Worm (Caenorhabditis elegans) whole organism, L3 larva: ENCODE results near the gene Y5F2A.4.
A peak's percentile ranks its signal among the peaks of the same experiment; 100 is the strongest.

Source experiments
- R02D3.7 ChIP-seq: fragments of 150-350 bp; optimal IDR thresholded peaks from 2 replicates; lab custom pipeline; 2014; ENCODE audit warnings: missing biosample characterization, missing genetic modification characterization
- ZK546.5 ChIP-seq: sonication (generic microtip); optimal IDR thresholded peaks from 2 replicates; lab custom pipeline; 2017; ENCODE audit warnings: missing biosample characterization, missing genetic modification characterization
- aly-2 ChIP-seq: fragments of 150-350 bp; optimal IDR thresholded peaks from 2 replicates; lab custom pipeline; 2014; ENCODE audit warnings: missing biosample characterization, missing genetic modification characterization
- ama-1 ChIP-seq: fragments of 150-350 bp; optimal IDR thresholded peaks from 2 replicates; lab custom pipeline; 2018
- ceh-16 ChIP-seq: sonication (generic microtip); optimal IDR thresholded peaks from 2 replicates; lab custom pipeline; 2017; ENCODE audit warnings: missing biosample characterization, missing genetic modification characterization
- ceh-28 ChIP-seq: fragments of 150-350 bp; optimal IDR thresholded peaks from 2 replicates; lab custom pipeline; 2014; ENCODE audit warnings: missing biosample characterization, missing genetic modification reagents, missing genetic modification characterization
- ceh-82 ChIP-seq: fragments of 150-350 bp; optimal IDR thresholded peaks from 2 replicates; lab custom pipeline; 2014; ENCODE audit warnings: missing biosample characterization, missing genetic modification characterization
- ceh-9 ChIP-seq: sonication (generic microtip); optimal IDR thresholded peaks from 2 replicates; lab custom pipeline; 2018; ENCODE audit warnings: missing biosample characterization, missing genetic modification characterization
- daf-12 ChIP-seq: fragments of 150-350 bp; optimal IDR thresholded peaks from 2 replicates; lab custom pipeline; 2014; ENCODE audit warnings: missing biosample characterization, missing genetic modification reagents, missing genetic modification characterization
- egl-27 ChIP-seq: sonication (generic microtip); optimal IDR thresholded peaks from 4 replicates; lab custom pipeline; 2017; ENCODE audit warnings: missing biosample characterization, missing genetic modification reagents, missing genetic modification characterization
- egl-5 ChIP-seq: fragments of 150-350 bp; optimal IDR thresholded peaks from 2 replicates; lab custom pipeline; 2017; ENCODE audit warnings: missing biosample characterization, missing genetic modification reagents, missing genetic modification characterization, inconsistent platforms
- elt-2 ChIP-seq: sonication (generic microtip); optimal IDR thresholded peaks from 2 replicates; lab custom pipeline; 2016; ENCODE audit warnings: missing genetic modification reagents, mild to moderate bottlenecking, missing genetic modification characterization, missing compliant biosample characterization
- elt-3 ChIP-seq, 3 experiments: fragments of 150-350 bp in 1 of 3; sonication (generic microtip) in 2 of 3; optimal IDR thresholded peaks; 2 replicates in 2 of 3; 4 replicates in 1 of 3; lab custom pipeline; 2014 to 2017; ENCODE audit warnings: missing biosample characterization in 3 of 3, missing genetic modification characterization in 3 of 3
- eor-1 ChIP-seq, 2 experiments: fragments of 150-350 bp; optimal IDR thresholded peaks; 2 replicates each; lab custom pipeline; 2014 to 2018; ENCODE audit warnings: missing biosample characterization in 2 of 2, missing genetic modification characterization in 2 of 2
- fkh-10 ChIP-seq: sonication (generic microtip); optimal IDR thresholded peaks from 2 replicates; lab custom pipeline; 2017; ENCODE audit warnings: missing biosample characterization, missing genetic modification reagents, missing genetic modification characterization
- fkh-2 ChIP-seq: fragments of 150-350 bp; optimal IDR thresholded peaks from 2 replicates; lab custom pipeline; 2014; ENCODE audit warnings: missing biosample characterization, missing genetic modification reagents, missing genetic modification characterization
- fos-1 ChIP-seq: fragments of 150-350 bp; optimal IDR thresholded peaks from 2 replicates; lab custom pipeline; 2014; ENCODE audit warnings: missing biosample characterization, missing genetic modification characterization
- hmg-11 ChIP-seq: sonication (generic microtip); optimal IDR thresholded peaks from 2 replicates; lab custom pipeline; 2016; ENCODE audit warnings: missing genetic modification characterization, missing compliant biosample characterization
- jun-1 ChIP-seq: fragments of 150-350 bp; optimal IDR thresholded peaks from 2 replicates; lab custom pipeline; 2014; ENCODE audit warnings: missing biosample characterization, missing genetic modification reagents, missing genetic modification characterization
- lin-15B ChIP-seq: fragments of 150-350 bp; optimal IDR thresholded peaks from 2 replicates; lab custom pipeline; 2014; ENCODE audit warnings: missing biosample characterization, missing genetic modification characterization
- lin-39 ChIP-seq: fragments of 150-350 bp; optimal IDR thresholded peaks from 2 replicates; lab custom pipeline; 2018; ENCODE audit warnings: missing biosample characterization, missing genetic modification reagents, missing genetic modification characterization
- lsy-12 ChIP-seq: sonication (generic microtip); optimal IDR thresholded peaks from 2 replicates; lab custom pipeline; 2016; ENCODE audit warnings: mild to moderate bottlenecking, missing genetic modification characterization, missing compliant biosample characterization
- mdl-1 ChIP-seq: fragments of 150-350 bp; optimal IDR thresholded peaks from 2 replicates; lab custom pipeline; 2014; ENCODE audit warnings: missing biosample characterization, missing genetic modification characterization
- nfya-1 ChIP-seq: sonication (generic microtip); optimal IDR thresholded peaks from 2 replicates; lab custom pipeline; 2017; ENCODE audit warnings: missing genetic modification characterization, mild to moderate bottlenecking, missing compliant biosample characterization, antibody characterized with exemption, moderate library complexity; ENCODE audit not compliant: insufficient read depth
- nhr-11 ChIP-seq: fragments of 150-350 bp; optimal IDR thresholded peaks from 2 replicates; lab custom pipeline; 2014; ENCODE audit warnings: missing biosample characterization, missing genetic modification characterization
- nhr-23 ChIP-seq: fragments of 150-350 bp; optimal IDR thresholded peaks from 2 replicates; lab custom pipeline; 2014; ENCODE audit warnings: missing biosample characterization, missing genetic modification reagents, missing genetic modification characterization
- nhr-237 ChIP-seq: fragments of 150-350 bp; optimal IDR thresholded peaks from 2 replicates; lab custom pipeline; 2014; ENCODE audit warnings: missing biosample characterization, missing genetic modification characterization
- nhr-25 ChIP-seq: sonication (generic microtip); optimal IDR thresholded peaks from 2 replicates; lab custom pipeline; 2017; ENCODE audit warnings: missing biosample characterization, missing genetic modification characterization
- nhr-28 ChIP-seq: fragments of 150-350 bp; optimal IDR thresholded peaks from 2 replicates; lab custom pipeline; 2014; ENCODE audit warnings: missing biosample characterization, missing genetic modification characterization
- nhr-43 ChIP-seq: sonication (generic microtip); optimal IDR thresholded peaks from 2 replicates; lab custom pipeline; 2016; ENCODE audit warnings: mild to moderate bottlenecking, missing genetic modification characterization, missing compliant biosample characterization; ENCODE audit not compliant: poor library complexity, severe bottlenecking
- nhr-67 ChIP-seq: fragments of 150-350 bp; optimal IDR thresholded peaks from 2 replicates; lab custom pipeline; 2014; ENCODE audit warnings: missing biosample characterization, missing genetic modification characterization
- nhr-76 ChIP-seq: fragments of 150-350 bp; sonication (generic microtip); optimal IDR thresholded peaks from 5 replicates; lab custom pipeline; 2014; ENCODE audit warnings: missing biosample characterization, missing genetic modification characterization
- nhr-77 ChIP-seq: fragments of 150-350 bp; optimal IDR thresholded peaks from 2 replicates; lab custom pipeline; 2014; ENCODE audit warnings: missing biosample characterization, missing genetic modification characterization
- pha-4 ChIP-seq: fragments of 150-350 bp; optimal IDR thresholded peaks from 2 replicates; lab custom pipeline; 2014; ENCODE audit warnings: missing biosample characterization, missing genetic modification reagents, missing genetic modification characterization
- pqm-1 ChIP-seq: fragments of 150-350 bp; optimal IDR thresholded peaks from 2 replicates; lab custom pipeline; 2017; ENCODE audit warnings: missing biosample characterization, missing genetic modification characterization, inconsistent platforms
- sea-2 ChIP-seq: fragments of 150-350 bp; sonication (generic microtip); optimal IDR thresholded peaks from 4 replicates; lab custom pipeline; 2014; ENCODE audit warnings: missing biosample characterization, missing genetic modification reagents, missing genetic modification characterization
- skn-1 ChIP-seq: fragments of 150-350 bp; optimal IDR thresholded peaks from 2 replicates; lab custom pipeline; 2014; ENCODE audit warnings: missing biosample characterization, missing genetic modification characterization
- snpc-4 ChIP-seq: fragments of 150-350 bp; optimal IDR thresholded peaks from 2 replicates; lab custom pipeline; 2014; ENCODE audit warnings: missing biosample characterization, missing genetic modification characterization
- tbx-2 ChIP-seq: sonication (generic microtip); optimal IDR thresholded peaks from 2 replicates; lab custom pipeline; 2016; ENCODE audit warnings: mild to moderate bottlenecking, missing genetic modification characterization, missing compliant biosample characterization
- unc-39 ChIP-seq: sonication (generic microtip); optimal IDR thresholded peaks from 4 replicates; lab custom pipeline; 2017; ENCODE audit warnings: missing biosample characterization, missing genetic modification characterization
- unc-62 ChIP-seq: fragments of 150-350 bp; sonication (generic microtip); optimal IDR thresholded peaks from 4 replicates; lab custom pipeline; 2014; ENCODE audit warnings: missing biosample characterization, missing genetic modification reagents, missing genetic modification characterization
- zag-1 ChIP-seq: fragments of 150-350 bp; optimal IDR thresholded peaks from 2 replicates; lab custom pipeline; 2014; ENCODE audit warnings: missing biosample characterization, missing genetic modification characterization
- ztf-11 ChIP-seq: fragments of 150-350 bp; optimal IDR thresholded peaks from 2 replicates; lab custom pipeline; 2014; ENCODE audit warnings: missing biosample characterization, missing genetic modification characterization
- ztf-4 ChIP-seq: fragments of 150-350 bp; optimal IDR thresholded peaks from 2 replicates; lab custom pipeline; 2014; ENCODE audit warnings: missing biosample characterization, missing genetic modification characterization

Y5F2A.4 gene

ce11 chrIV:11078482-11078881 lies at the start of gene Y5F2A.4:
Gene Y5F2A.4 (minus strand): TSS chrIV:11078582.
- no peak for TF ChIP-seq ztf-11 (tag; lab: Kevin White, UChicago)
- TF ChIP-seq ztf-4 (tag; lab: Kevin White, UChicago), result no peak
- no peak for TF ChIP-seq tbx-2 (tag; lab: Kevin White, UChicago)
- TF ChIP-seq unc-39 (tag; lab: Kevin White, UChicago), result no peak
- TF ChIP-seq nhr-11 (tag; lab: Kevin White, UChicago), result no peak
- TF ChIP-seq ZK546.5 (tag; lab: Kevin White, UChicago), result no peak
- no peak for TF ChIP-seq nfya-1 (tag; lab: Kevin White, UChicago)

ce11 chrIV:11126028-11126427 lies 47.6 kb upstream of the Y5F2A.4 start:
- no peak for TF ChIP-seq nhr-77 (tag; lab: Kevin White, UChicago)
- no peak for TF ChIP-seq pqm-1 (tag; lab: Kevin White, UChicago)
- no peak for TF ChIP-seq pha-4 (tag; lab: Kevin White, UChicago)

DNA sequence TGAATTAATAATTGTTTCAGACTA lies 47.4 kb upstream of the Y5F2A.4 start, which contains the start of gene swsn-4:
swsn-4 (plus strand) TSS at position 21 of the 24 bp plus-strand sequence.
- TF ChIP-seq eor-1 (tag; optimal IDR thresholded peaks at IDR 0.05; lab: Kevin White, UChicago) (no peak), jun-1 (tag; lab: Kevin White, UChicago) (no peak), lsy-12 (tag; lab: Kevin White, UChicago) (no peak), ztf-11 (tag; lab: Kevin White, UChicago) (no peak), ceh-82 (tag; lab: Kevin White, UChicago) (no peak), unc-62 (no peak), ZK546.5 (tag; lab: Kevin White, UChicago) (no peak), hmg-11 (no peak), nhr-28 (tag; lab: Kevin White, UChicago) (no peak), sea-2 (GFP tag; lab: Kevin White, UChicago) (no peak), nhr-67 (tag; lab: Kevin White, UChicago) (no peak), nhr-77 (tag; lab: Kevin White, UChicago) (no peak), mdl-1 (tag; lab: Kevin White, UChicago) (no peak), nhr-25 (no peak), lin-39 (tag; lab: Kevin White, UChicago) (no peak), ama-1 (lab: Kevin White, UChicago) (no peak), ceh-28 (tag; lab: Kevin White, UChicago) (no peak), lin-15B (no peak), ztf-4 (tag; lab: Kevin White, UChicago) (no peak), nfya-1 (tag; lab: Kevin White, UChicago) (no peak)

ce11 chrIV:11125604-11126003 lies 47.2 kb upstream of the Y5F2A.4 start:
- TF ChIP-seq ceh-9 (no peak), sea-2 (GFP tag; lab: Kevin White, UChicago) (no peak), unc-62 (no peak), fos-1 (tag; lab: Kevin White, UChicago) (no peak), lsy-12 (tag; lab: Kevin White, UChicago) (no peak), nhr-25 (no peak), fkh-2 (tag; lab: Kevin White, UChicago) (no peak), nhr-67 (tag; lab: Kevin White, UChicago) (no peak), nhr-23 (tag; lab: Kevin White, UChicago) (no peak), egl-27 (tag; lab: Kevin White, UChicago) (no peak), nhr-237 (no peak), fkh-10 (GFP tag; lab: Kevin White, UChicago) (no peak), jun-1 (tag; lab: Kevin White, UChicago) (no peak)

DNA sequence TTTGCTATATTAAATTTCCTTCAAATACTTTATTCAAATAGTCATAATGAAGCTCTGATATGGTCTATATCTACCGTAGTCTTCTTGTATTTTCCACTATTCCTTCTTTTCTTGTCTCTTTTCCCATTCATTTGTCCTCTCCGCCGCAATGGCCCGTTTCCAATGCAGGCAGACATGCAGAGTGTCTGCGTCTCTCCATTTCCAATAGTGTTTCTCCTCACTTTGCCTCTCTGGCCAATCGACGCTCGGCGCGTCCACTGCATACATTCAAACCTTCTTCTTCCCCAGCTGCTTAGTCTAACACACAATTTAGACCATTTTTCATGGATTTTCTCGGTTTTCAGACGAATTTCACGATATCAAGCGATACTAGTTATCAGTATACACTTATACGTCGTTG lies 46.8 kb upstream of the Y5F2A.4 start:
- TF ChIP-seq ceh-28 (tag; lab: Kevin White, UChicago) (no peak), ceh-16 (tag; lab: Kevin White, UChicago) (no peak), egl-27 (tag; lab: Kevin White, UChicago) (no peak), aly-2 (tag; lab: Kevin White, UChicago) (no peak), sea-2 (GFP tag; lab: Kevin White, UChicago) (no peak), fos-1 (tag; lab: Kevin White, UChicago) (no peak), nhr-67 (tag; lab: Kevin White, UChicago) (no peak), lin-15B (peak; percentile 67), nfya-1 (tag; lab: Kevin White, UChicago) (peak; percentile 100), ceh-82 (tag; lab: Kevin White, UChicago) (no peak), pqm-1 (tag; lab: Kevin White, UChicago) (no peak), fkh-2 (tag; lab: Kevin White, UChicago) (no peak), elt-2 (tag; lab: Kevin White, UChicago) (peak; percentile 18), eor-1 (tag; optimal IDR thresholded peaks at IDR 0.05; lab: Kevin White, UChicago) (no peak), zag-1 (tag; lab: Kevin White, UChicago) (no peak), elt-3 (tag; optimal IDR thresholded peaks at IDR 0.05; lab: Kevin White, UChicago) (no peak), ceh-9 (no peak), nhr-28 (tag; lab: Kevin White, UChicago) (no peak), snpc-4 (tag; lab: Kevin White, UChicago) (no peak), skn-1 (tag; lab: Kevin White, UChicago) (no peak), nhr-76 (tag; lab: Kevin White, UChicago) (no peak), nhr-11 (tag; lab: Kevin White, UChicago) (no peak), daf-12 (tag; lab: Kevin White, UChicago) (no peak), nhr-43 (no peak), lin-39 (tag; lab: Kevin White, UChicago) (peak; percentile 50), egl-5 (no peak), pha-4 (tag; lab: Kevin White, UChicago) (peak; percentile 38), R02D3.7 (tag; lab: Kevin White, UChicago) (no peak), nhr-237 (no peak), nhr-25 (peak; percentile 42)
